Worm (Caenorhabditis elegans) whole organism, midembryonic: Measurements from ENCODE around the gene ten-1.

Experiments used
- T22C8.4 ChIP-seq: fragments of 200-800 bp; sonication (Bioruptor generic); IDR thresholded peaks from 2 replicates; pipeline ENCODE4 v1.3.6; 2022; ENCODE audit warnings: missing genetic modification characterization, missing compliant biosample characterization
- flt-1 ChIP-seq: fragments of 200-800 bp; sonication (Bioruptor generic); IDR thresholded peaks from 2 replicates; pipeline ENCODE4 v1.3.6; 2022; ENCODE audit warnings: missing genetic modification characterization, missing compliant biosample characterization
- ref-1 ChIP-seq: fragments of 200-800 bp; sonication (Bioruptor generic); conservative IDR thresholded peaks from 2 replicates; pipeline ENCODE4 v1.3.6; 2022; ENCODE audit warnings: missing genetic modification reagents, missing genetic modification characterization, missing compliant biosample characterization
- tab-1 ChIP-seq: fragments of 200-800 bp; sonication (Bioruptor generic); IDR thresholded peaks from 2 replicates; pipeline ENCODE4 v1.3.6; 2022; ENCODE audit warnings: missing genetic modification characterization, missing compliant biosample characterization
- ztf-29 ChIP-seq: fragments of 200-800 bp; sonication (Bioruptor generic); IDR thresholded peaks from 2 replicates; pipeline ENCODE4 v1.3.6; 2022; ENCODE audit warnings: missing genetic modification reagents, missing genetic modification characterization, missing compliant biosample characterization

DNA sequence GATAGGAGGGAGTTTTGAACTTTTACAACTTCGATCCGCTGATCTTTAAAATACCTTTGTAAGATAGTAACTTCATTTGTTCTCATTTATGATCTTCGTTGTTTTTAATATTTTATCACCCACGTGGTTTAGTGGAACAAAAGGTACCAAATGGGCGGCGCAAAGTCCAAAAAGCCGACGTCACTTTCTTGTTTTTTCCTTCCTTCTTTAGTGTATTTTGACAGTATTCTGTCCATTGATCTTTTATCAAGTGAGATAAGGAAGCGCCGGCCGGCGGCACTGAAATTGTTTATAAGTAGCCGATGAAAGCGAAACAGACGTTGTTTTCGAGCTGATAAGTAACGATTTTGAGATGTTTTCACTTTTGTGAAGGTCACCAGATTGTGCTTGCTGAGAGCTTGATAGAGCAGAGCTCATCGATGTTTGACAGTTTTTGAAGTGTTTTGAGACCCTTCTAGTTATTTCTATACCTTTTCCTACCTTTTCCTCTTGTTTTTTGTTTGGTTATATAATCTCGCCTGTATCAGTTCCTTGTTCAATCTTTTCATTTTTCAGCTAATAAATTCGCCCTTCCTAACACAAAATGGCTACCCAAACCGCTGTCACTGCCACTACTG, 51.9 kb downstream of the ten-1 start, which contains the start of gene K04C2.3:
- TF ChIP-seq flt-1 (GFP tag; lab: Robert Waterston, UW) (no peak), tab-1 (GFP tag; lab: Robert Waterston, UW) (no peak), ref-1 (no peak), ztf-29 (GFP tag; lab: Robert Waterston, UW) (no peak), T22C8.4 (GFP tag; lab: Robert Waterston, UW) (no peak)
